Worm (Caenorhabditis elegans): Measurements from ENCODE around the gene F40G9.14.

DNA sequence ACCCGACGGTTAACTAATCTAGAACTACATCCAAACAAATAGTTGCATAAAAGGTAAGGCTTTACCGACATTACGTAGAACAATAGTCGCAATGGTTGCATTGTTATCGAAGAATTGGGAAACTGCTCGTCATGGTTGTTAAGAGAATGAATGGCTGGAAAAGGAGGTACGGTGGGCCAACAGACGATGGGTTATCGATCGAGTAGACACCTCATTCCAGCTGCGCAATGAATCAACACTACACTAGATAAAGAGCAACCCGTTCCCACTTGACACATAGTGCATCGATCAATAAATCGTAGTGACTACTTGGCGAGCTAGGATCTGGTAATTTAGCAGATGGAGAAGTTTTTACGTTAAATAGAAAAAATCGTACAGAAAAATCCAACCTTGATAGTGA, 32.5 kb downstream of the F40G9.14 start, which contains the start of the genes T17A3.12 and fbxb-83:
- no peak for TF ChIP-seq sdz-38 (tag; optimal IDR thresholded peaks at IDR 0.05)
- no peak for TF ChIP-seq ceh-100 (GFP tag; IDR thresholded peaks at IDR 0.05)
- no peak for TF ChIP-seq dpl-1 (GFP tag; optimal IDR thresholded peaks at IDR 0.05)
- TF ChIP-seq ztf-3 (GFP tag; optimal IDR thresholded peaks at IDR 0.05): no peak
- no peak for TF ChIP-seq ekl-4 (GFP tag; IDR thresholded peaks at IDR 0.05)
- TF ChIP-seq ama-1 (optimal IDR thresholded peaks at IDR 0.05): no peak
- no peak for TF ChIP-seq ama-1 (GFP tag; optimal IDR thresholded peaks at IDR 0.05)
- TF ChIP-seq zim-3 (tag; optimal IDR thresholded peaks at IDR 0.05): no peak
- TF ChIP-seq akir-1 (GFP tag; optimal IDR thresholded peaks at IDR 0.05): no peak
- no peak for TF ChIP-seq Y53F4B.3 (GFP tag; IDR thresholded peaks at IDR 0.05)
- no peak for TF ChIP-seq zfh-2 (GFP tag; conservative IDR thresholded peaks at IDR 0.05)
- TF ChIP-seq unc-62 (GFP tag; optimal IDR thresholded peaks at IDR 0.05): no peak

Data from whole organism, young adult.